1 fruit fly cellular context compared by ENCODE assay signal in genomic region chrX:16598336-16598977, dm6.
TF ChIP-seq lines count a peak whose summit lies in the region.

No protein-coding gene starts in this region.

TF ChIP-seq in whole organism, embryonic, 481 proteins besides CTCF, POLR2A, EP300 and RAD21 (continued from another document):
- TF ChIP-seq CG6272 (GFP tag; IDR thresholded peaks at IDR 0.05; lab: Robert Waterston, UW): no peak
- TF ChIP-seq crp (GFP tag; optimal IDR thresholded peaks at IDR 0.05; lab: Kevin White, UChicago): no peak
- TF ChIP-seq CG14441 (GFP tag; IDR thresholded peaks at IDR 0.05; lab: Robert Waterston, UW): no peak
- peak; percentile 5 for TF ChIP-seq CrebB (tag; optimal IDR thresholded peaks at IDR 0.05; lab: Kevin White, UChicago)
- peak; percentile 2 for TF ChIP-seq CG13424 (tag; optimal IDR thresholded peaks at IDR 0.05; lab: Kevin White, UChicago)
- peak; percentile 41 for TF ChIP-seq kah (GFP tag; optimal IDR thresholded peaks at IDR 0.05; lab: Kevin White, UChicago)
- no peak for TF ChIP-seq Dip3 (GFP tag; optimal IDR thresholded peaks at IDR 0.05; lab: Kevin White, UChicago)
- TF ChIP-seq Max (GFP tag; optimal IDR thresholded peaks at IDR 0.05; lab: Kevin White, UChicago): no peak
- TF ChIP-seq Vsx1 (GFP tag; optimal IDR thresholded peaks at IDR 0.05; lab: Kevin White, UChicago): no peak
- TF ChIP-seq Optix (GFP tag; IDR thresholded peaks at IDR 0.05; lab: Robert Waterston, UW): no peak
- TF ChIP-seq Rx (GFP tag; IDR thresholded peaks at IDR 0.05; lab: Robert Waterston, UW): no peak
- TF ChIP-seq nmo (GFP tag; optimal IDR thresholded peaks at IDR 0.05; lab: Kevin White, UChicago): no peak
- TF ChIP-seq CG18476 (GFP tag; optimal IDR thresholded peaks at IDR 0.05; lab: Kevin White, UChicago): no peak
- no peak for TF ChIP-seq CG18262 (tag; optimal IDR thresholded peaks at IDR 0.05; lab: Kevin White, UChicago)
- no peak for TF ChIP-seq ara (GFP tag; IDR thresholded peaks at IDR 0.05; lab: Robert Waterston, UW)
- no peak for TF ChIP-seq hth (optimal IDR thresholded peaks at IDR 0.05; lab: Kevin White, UChicago)
- no peak for TF ChIP-seq dmrt11E (tag; optimal IDR thresholded peaks at IDR 0.05; lab: Kevin White, UChicago)
- no peak for TF ChIP-seq NK7.1 (GFP tag; optimal IDR thresholded peaks at IDR 0.05; lab: Kevin White, UChicago)
- no peak for TF ChIP-seq ham (GFP tag; IDR thresholded peaks at IDR 0.05; lab: Robert Waterston, UW)
- TF ChIP-seq prd (optimal IDR thresholded peaks at IDR 0.05; lab: Kevin White, UChicago): no peak
- TF ChIP-seq prd (GFP tag; IDR thresholded peaks at IDR 0.05; lab: Robert Waterston, UW): no peak
- TF ChIP-seq Mrtf (GFP tag; IDR thresholded peaks at IDR 0.05; lab: Robert Waterston, UW): no peak
- TF ChIP-seq lilli (GFP tag; optimal IDR thresholded peaks at IDR 0.05; lab: Kevin White, UChicago): no peak
- TF ChIP-seq grau (tag; optimal IDR thresholded peaks at IDR 0.05; lab: Kevin White, UChicago): no peak
- TF ChIP-seq rib (GFP tag; IDR thresholded peaks at IDR 0.05; lab: Robert Waterston, UW): no peak
- peak; percentile 11 for TF ChIP-seq zen (tag; optimal IDR thresholded peaks at IDR 0.05; lab: Kevin White, UChicago)
- TF ChIP-seq fru (optimal IDR thresholded peaks at IDR 0.05; lab: Kevin White, UChicago): no peak
- no peak for TF ChIP-seq Bgb (GFP tag; IDR thresholded peaks at IDR 0.05; lab: Robert Waterston, UW; ENCODE audit: partially characterized antibody)
- TF ChIP-seq CG17385 (GFP tag; optimal IDR thresholded peaks at IDR 0.05; lab: Kevin White, UChicago): no peak
- TF ChIP-seq Side (GFP tag; optimal IDR thresholded peaks at IDR 0.05; lab: Kevin White, UChicago): no peak
- TF ChIP-seq CG18011 (GFP tag; optimal IDR thresholded peaks at IDR 0.05; lab: Kevin White, UChicago): no peak
- TF ChIP-seq CG8478 (optimal IDR thresholded peaks at IDR 0.05; lab: Kevin White, UChicago): no peak
- peak; percentile 4 for TF ChIP-seq az2 (GFP tag; optimal IDR thresholded peaks at IDR 0.05; lab: Kevin White, UChicago)
- TF ChIP-seq pb (GFP tag; optimal IDR thresholded peaks at IDR 0.05; lab: Kevin White, UChicago): no peak
- TF ChIP-seq CG4404 (GFP tag; IDR thresholded peaks at IDR 0.05; lab: Robert Waterston, UW): no peak
- no peak for TF ChIP-seq HHEX (GFP tag; optimal IDR thresholded peaks at IDR 0.05; lab: Kevin White, UChicago)
- no peak for TF ChIP-seq CG2875 (GFP tag; optimal IDR thresholded peaks at IDR 0.05; lab: Kevin White, UChicago)
- no peak for TF ChIP-seq Drgx (GFP tag; IDR thresholded peaks at IDR 0.05; lab: Robert Waterston, UW)
- no peak for TF ChIP-seq lab (GFP tag; optimal IDR thresholded peaks at IDR 0.05; lab: Kevin White, UChicago)
- no peak for TF ChIP-seq jing (GFP tag; optimal IDR thresholded peaks at IDR 0.05; lab: Kevin White, UChicago)
- no peak for TF ChIP-seq CG13894 (tag; optimal IDR thresholded peaks at IDR 0.05; lab: Kevin White, UChicago)
- TF ChIP-seq sob (GFP tag; IDR thresholded peaks at IDR 0.05; lab: Robert Waterston, UW): no peak; the same call in 1 of the 2 replicates
- no peak for TF ChIP-seq Sry-β (GFP tag; optimal IDR thresholded peaks at IDR 0.05; lab: Kevin White, UChicago)
- no peak for TF ChIP-seq mam (GFP tag; optimal IDR thresholded peaks at IDR 0.05; lab: Kevin White, UChicago)
- no peak for TF ChIP-seq Fer2 (tag; optimal IDR thresholded peaks at IDR 0.05; lab: Kevin White, UChicago)
- TF ChIP-seq CG6254 (GFP tag; optimal IDR thresholded peaks at IDR 0.05; lab: Kevin White, UChicago): no peak
- TF ChIP-seq CG3407 (GFP tag; optimal IDR thresholded peaks at IDR 0.05; lab: Kevin White, UChicago): no peak
- TF ChIP-seq dan (GFP tag; IDR thresholded peaks at IDR 0.05; lab: Robert Waterston, UW): no peak
- TF ChIP-seq CG16813 (GFP tag; IDR thresholded peaks at IDR 0.05; lab: Robert Waterston, UW; ENCODE audit: partially characterized antibody): no peak
- TF ChIP-seq CG3847 (GFP tag; IDR thresholded peaks at IDR 0.05; lab: Robert Waterston, UW): no peak
- no peak for TF ChIP-seq danr (GFP tag; IDR thresholded peaks at IDR 0.05; lab: Robert Waterston, UW)
- no peak for TF ChIP-seq Dek (tag; optimal IDR thresholded peaks at IDR 0.05; lab: Kevin White, UChicago)
- TF ChIP-seq Hey (tag; optimal IDR thresholded peaks at IDR 0.05; lab: Kevin White, UChicago): no peak
- TF ChIP-seq shn (GFP tag; optimal IDR thresholded peaks at IDR 0.05; lab: Kevin White, UChicago): no peak
- no peak for TF ChIP-seq unpg (GFP tag; optimal IDR thresholded peaks at IDR 0.05; lab: Kevin White, UChicago)
- TF ChIP-seq CG9817 (tag; optimal IDR thresholded peaks at IDR 0.05; lab: Kevin White, UChicago): no peak
- no peak for TF ChIP-seq CG7745 (tag; optimal IDR thresholded peaks at IDR 0.05; lab: Kevin White, UChicago)
- TF ChIP-seq Dad (GFP tag; optimal IDR thresholded peaks at IDR 0.05; lab: Kevin White, UChicago): no peak
- no peak for TF ChIP-seq kay (GFP tag; optimal IDR thresholded peaks at IDR 0.05; lab: Kevin White, UChicago)
- TF ChIP-seq Oaz (GFP tag; IDR thresholded peaks at IDR 0.05; lab: Robert Waterston, UW): no peak
- no peak for TF ChIP-seq jigr1 (GFP tag; IDR thresholded peaks at IDR 0.05; lab: Robert Waterston, UW)
- no peak for TF ChIP-seq Ets97D (GFP tag; optimal IDR thresholded peaks at IDR 0.05; lab: Kevin White, UChicago)
- TF ChIP-seq CG9727 (GFP tag; optimal IDR thresholded peaks at IDR 0.05; lab: Kevin White, UChicago): peak; percentile 0
- no peak for TF ChIP-seq exex (tag; optimal IDR thresholded peaks at IDR 0.05; lab: Kevin White, UChicago)
- TF ChIP-seq HLHmδ (GFP tag; optimal IDR thresholded peaks at IDR 0.05; lab: Kevin White, UChicago): no peak
- TF ChIP-seq D19A (tag; optimal IDR thresholded peaks at IDR 0.05; lab: Kevin White, UChicago): no peak
- no peak for TF ChIP-seq CG17568 (GFP tag; optimal IDR thresholded peaks at IDR 0.05; lab: Kevin White, UChicago)
- TF ChIP-seq CG12942 (GFP tag; optimal IDR thresholded peaks at IDR 0.05; lab: Kevin White, UChicago): no peak
- TF ChIP-seq Stat92E (GFP tag; optimal IDR thresholded peaks at IDR 0.05; lab: Kevin White, UChicago): no peak
- TF ChIP-seq E2f2 (GFP tag; IDR thresholded peaks at IDR 0.05; lab: Robert Waterston, UW): peak; percentile 75
- TF ChIP-seq stwl (tag; optimal IDR thresholded peaks at IDR 0.05; lab: Kevin White, UChicago): peak; percentile 26
- no peak for TF ChIP-seq Lim3 (GFP tag; IDR thresholded peaks at IDR 0.05; lab: Robert Waterston, UW)
- no peak for TF ChIP-seq hkb (optimal IDR thresholded peaks at IDR 0.05; lab: Kevin White, UChicago)
- TF ChIP-seq hkb (GFP tag; IDR thresholded peaks at IDR 0.05; lab: Robert Waterston, UW): no peak
- no peak for TF ChIP-seq CG3726 (GFP tag; IDR thresholded peaks at IDR 0.05; lab: Robert Waterston, UW)
- TF ChIP-seq tgo (GFP tag; IDR thresholded peaks at IDR 0.05; lab: Robert Waterston, UW): no peak
- TF ChIP-seq C15 (GFP tag; IDR thresholded peaks at IDR 0.05; lab: Robert Waterston, UW): no peak
- TF ChIP-seq Eip74EF (GFP tag; optimal IDR thresholded peaks at IDR 0.05; lab: Kevin White, UChicago): no peak
- no peak for TF ChIP-seq CG8089 (GFP tag; optimal IDR thresholded peaks at IDR 0.05; lab: Kevin White, UChicago)
- no peak for TF ChIP-seq ken (GFP tag; IDR thresholded peaks at IDR 0.05; lab: Robert Waterston, UW)
- TF ChIP-seq cato (GFP tag; optimal IDR thresholded peaks at IDR 0.05; lab: Kevin White, UChicago; ENCODE audit: borderline replicate concordance): no peak
- no peak for TF ChIP-seq Sox102F (GFP tag; optimal IDR thresholded peaks at IDR 0.05; lab: Kevin White, UChicago)
- TF ChIP-seq z (GFP tag; IDR thresholded peaks at IDR 0.05; lab: Robert Waterston, UW): no peak
- no peak for TF ChIP-seq CG6854 (GFP tag; optimal IDR thresholded peaks at IDR 0.05; lab: Kevin White, UChicago)
- no peak for TF ChIP-seq pan (optimal IDR thresholded peaks at IDR 0.05; lab: Kevin White, UChicago)
- no peak for TF ChIP-seq pan (GFP tag; optimal IDR thresholded peaks at IDR 0.05 in 1 of 2, IDR thresholded peaks at IDR 0.05 in 1 of 2)
- peak; percentile 6 for TF ChIP-seq CG18619 (GFP tag; optimal IDR thresholded peaks at IDR 0.05; lab: Kevin White, UChicago)
- no peak for TF ChIP-seq CG34422 (GFP tag; IDR thresholded peaks at IDR 0.05; lab: Robert Waterston, UW)
- TF ChIP-seq CG15073 (GFP tag; optimal IDR thresholded peaks at IDR 0.05; lab: Kevin White, UChicago): no peak
- TF ChIP-seq sna (GFP tag; IDR thresholded peaks at IDR 0.05; lab: Robert Waterston, UW; ENCODE audit: partially characterized antibody): no peak
- no peak for TF ChIP-seq Fer3 (tag; optimal IDR thresholded peaks at IDR 0.05; lab: Kevin White, UChicago)
- TF ChIP-seq knrl (GFP tag; IDR thresholded peaks at IDR 0.05; lab: Robert Waterston, UW; ENCODE audit: partially characterized antibody): no peak
- no peak for TF ChIP-seq CG10274 (GFP tag; optimal IDR thresholded peaks at IDR 0.05; lab: Kevin White, UChicago)
- TF ChIP-seq Opbp (GFP tag; IDR thresholded peaks at IDR 0.05; lab: Robert Waterston, UW; ENCODE audit: partially characterized antibody): peak; percentile 39; the same call in 1 of the 3 replicates
- no peak for TF ChIP-seq Six4 (GFP tag; optimal IDR thresholded peaks at IDR 0.05; lab: Kevin White, UChicago)
- no peak for TF ChIP-seq CG8359 (GFP tag; optimal IDR thresholded peaks at IDR 0.05; lab: Kevin White, UChicago; ENCODE audit: borderline replicate concordance)
- TF ChIP-seq fd64A (GFP tag; optimal IDR thresholded peaks at IDR 0.05; lab: Kevin White, UChicago): no peak
- peak; percentile 36 for TF ChIP-seq Ets65A (GFP tag; lab: Kevin White, UChicago)
- TF ChIP-seq bcd (GFP tag; optimal IDR thresholded peaks at IDR 0.05; lab: Kevin White, UChicago): no peak
- TF ChIP-seq Xbp1 (GFP tag; optimal IDR thresholded peaks at IDR 0.05; lab: Kevin White, UChicago): no peak
- TF ChIP-seq onecut (GFP tag; IDR thresholded peaks at IDR 0.05; lab: Robert Waterston, UW): no peak
- peak; percentile 4 for TF ChIP-seq CG34376 (GFP tag; optimal IDR thresholded peaks at IDR 0.05; lab: Kevin White, UChicago)
- no peak for TF ChIP-seq CG8281 (tag; optimal IDR thresholded peaks at IDR 0.05; lab: Kevin White, UChicago)
- TF ChIP-seq sr (GFP tag; IDR thresholded peaks at IDR 0.05; lab: Robert Waterston, UW): no peak
- TF ChIP-seq Fer1 (GFP tag; optimal IDR thresholded peaks at IDR 0.05; lab: Kevin White, UChicago): peak; percentile 21
- no peak for TF ChIP-seq otp (GFP tag; IDR thresholded peaks at IDR 0.05; lab: Robert Waterston, UW)
- TF ChIP-seq amos (GFP tag; IDR thresholded peaks at IDR 0.05; lab: Robert Waterston, UW; ENCODE audit: partially characterized antibody): peak; percentile 5; the same call in 1 of the 2 replicates
- TF ChIP-seq Taf1 (GFP tag; IDR thresholded peaks at IDR 0.05; lab: Robert Waterston, UW): no peak
- no peak for TF ChIP-seq CG16779 (GFP tag; IDR thresholded peaks at IDR 0.05; lab: Robert Waterston, UW)
- no peak for TF ChIP-seq mld (GFP tag; IDR thresholded peaks at IDR 0.05; lab: Robert Waterston, UW; ENCODE audit: partially characterized antibody)
- TF ChIP-seq cad (GFP tag; optimal IDR thresholded peaks at IDR 0.05; lab: Kevin White, UChicago): no peak
- TF ChIP-seq CG4617 (GFP tag; optimal IDR thresholded peaks at IDR 0.05; lab: Kevin White, UChicago; ENCODE audit: borderline replicate concordance): no peak
- TF ChIP-seq CG8765 (GFP tag; IDR thresholded peaks at IDR 0.05; lab: Robert Waterston, UW): no peak
- TF ChIP-seq eve (GFP tag; optimal IDR thresholded peaks at IDR 0.05; lab: Kevin White, UChicago): no peak
- no peak for TF ChIP-seq Mes4 (GFP tag; optimal IDR thresholded peaks at IDR 0.05; lab: Kevin White, UChicago)
- no peak for TF ChIP-seq dati (GFP tag; IDR thresholded peaks at IDR 0.05; lab: Robert Waterston, UW)
- TF ChIP-seq CG43689 (GFP tag; IDR thresholded peaks at IDR 0.05; lab: Robert Waterston, UW): no peak
- no peak for TF ChIP-seq CG10209 (GFP tag; optimal IDR thresholded peaks at IDR 0.05; lab: Kevin White, UChicago)
- TF ChIP-seq jumu (GFP tag; optimal IDR thresholded peaks at IDR 0.05; lab: Kevin White, UChicago): no peak
- TF ChIP-seq CG12659 (GFP tag; optimal IDR thresholded peaks at IDR 0.05; lab: Kevin White, UChicago): peak; percentile 32
- TF ChIP-seq BtbVII (GFP tag; optimal IDR thresholded peaks at IDR 0.05; lab: Kevin White, UChicago): no peak
- no peak for TF ChIP-seq vnd (GFP tag; IDR thresholded peaks at IDR 0.05; lab: Robert Waterston, UW; ENCODE audit: partially characterized antibody)
- TF ChIP-seq gcm2 (GFP tag; optimal IDR thresholded peaks at IDR 0.05; lab: Kevin White, UChicago): no peak
- no peak for TF ChIP-seq NC2α (GFP tag; optimal IDR thresholded peaks at IDR 0.05; lab: Kevin White, UChicago)
- TF ChIP-seq ro (GFP tag; IDR thresholded peaks at IDR 0.05; lab: Robert Waterston, UW): no peak
- no peak for TF ChIP-seq Nf-YA (GFP tag; IDR thresholded peaks at IDR 0.05; lab: Robert Waterston, UW)
- peak; percentile 42 for TF ChIP-seq CG9797 (GFP tag; optimal IDR thresholded peaks at IDR 0.05; lab: Kevin White, UChicago)
- TF ChIP-seq Bdp1 (GFP tag; optimal IDR thresholded peaks at IDR 0.05; lab: Kevin White, UChicago): no peak
